Worm (Caenorhabditis elegans): ENCODE measurements around the gene T25E4.1.

T25E4.1 gene

ce11 chrII:5555522-5555921 is 22.6 kb upstream of the T25E4.1 start:
- no peak for TF ChIP-seq unc-62 (GFP tag; optimal IDR thresholded peaks at IDR 0.05)

- TF ChIP-seq unc-62 (GFP tag; optimal IDR thresholded peaks at IDR 0.05): no peak
These were observed 21.7 kb upstream of the T25E4.1 start, which contains the start of gene ins-11 for ce11 chrII:5556431-5556830. TSS of gene ins-11 (plus strand) at chrII:5556731.

ce11 chrII:5557134-5557533 is 21.0 kb upstream of the T25E4.1 start:
- TF ChIP-seq unc-62 (GFP tag; optimal IDR thresholded peaks at IDR 0.05): no peak

DNA sequence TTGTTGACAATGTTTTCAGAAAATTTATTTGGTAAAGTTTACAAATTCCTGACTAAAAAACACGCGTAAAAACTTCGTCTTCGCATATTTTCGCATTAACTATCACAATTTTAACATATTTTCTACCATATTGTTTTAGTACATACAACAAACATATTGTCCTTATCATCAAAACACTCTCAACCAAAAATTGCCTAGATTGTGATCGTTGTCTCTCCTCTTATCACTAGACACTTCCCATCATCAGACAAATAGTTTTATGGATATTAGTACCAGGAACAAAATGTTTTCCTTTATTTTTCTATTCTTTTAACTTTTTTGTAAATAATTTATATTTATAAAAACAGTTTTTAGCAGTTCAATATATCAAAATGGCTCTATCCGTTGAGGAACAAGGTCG is 16.7 kb upstream of the T25E4.1 start, which contains the start of gene C17C3.3:
TSS of gene C17C3.3 (plus strand) at position 346 of the 400 bp plus-strand sequence.
- TF ChIP-seq unc-62 (GFP tag; optimal IDR thresholded peaks at IDR 0.05): no peak

DNA sequence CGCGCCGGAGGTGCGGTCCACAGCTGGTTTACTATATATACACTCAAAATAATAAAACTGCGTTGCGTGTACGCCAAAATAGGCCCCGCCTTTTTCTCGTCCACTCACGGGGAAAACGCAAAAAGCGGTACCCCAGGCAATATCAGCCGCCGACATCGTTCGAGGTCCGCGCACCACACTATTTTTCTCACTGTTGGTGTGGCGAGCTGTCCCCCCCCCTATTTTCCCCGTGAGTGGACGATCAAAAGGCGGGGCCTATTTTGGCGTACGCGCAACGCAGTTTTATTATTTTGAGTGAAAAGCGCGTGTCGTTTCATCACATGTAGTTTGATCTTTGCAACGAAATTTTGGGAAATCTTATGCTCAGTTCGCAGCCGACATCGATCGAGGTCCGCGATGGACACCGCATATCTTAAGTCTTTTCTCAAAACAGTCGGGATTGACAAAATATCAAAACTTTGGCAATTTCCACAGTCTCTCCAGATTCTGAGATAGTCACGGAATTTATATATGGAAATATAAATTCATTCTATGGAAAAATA is 13.0 kb upstream of the T25E4.1 start:
- TF ChIP-seq unc-62 (GFP tag; optimal IDR thresholded peaks at IDR 0.05): no peak

DNA sequence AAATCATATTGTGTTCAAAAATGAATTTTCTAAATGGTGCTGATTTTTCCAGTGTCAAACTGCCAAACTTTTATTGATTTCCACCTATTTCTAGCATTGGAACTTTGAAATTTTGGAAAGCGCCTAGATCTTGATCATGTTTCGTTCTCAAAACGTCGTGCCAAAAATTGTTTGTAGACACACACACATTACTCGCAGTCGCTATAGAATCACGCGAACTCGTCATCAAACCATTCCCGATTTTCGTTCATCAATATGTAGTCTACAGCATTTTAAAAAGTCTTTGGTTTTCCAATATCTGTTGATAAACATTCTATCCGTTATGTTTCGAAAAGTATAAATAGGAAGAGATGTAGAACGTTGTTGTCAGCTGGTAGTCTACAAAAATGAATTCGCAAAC is 7.9 kb upstream of the T25E4.1 start, which contains the start of the genes C17C3.1 and C17C3.15:
TSS of gene C17C3.1 (plus strand) at position 301 of the 400 bp plus-strand sequence.
TSS of gene C17C3.15 (plus strand) at position 383 of the 400 bp plus-strand sequence.
- TF ChIP-seq unc-62 (GFP tag; optimal IDR thresholded peaks at IDR 0.05): no peak

DNA sequence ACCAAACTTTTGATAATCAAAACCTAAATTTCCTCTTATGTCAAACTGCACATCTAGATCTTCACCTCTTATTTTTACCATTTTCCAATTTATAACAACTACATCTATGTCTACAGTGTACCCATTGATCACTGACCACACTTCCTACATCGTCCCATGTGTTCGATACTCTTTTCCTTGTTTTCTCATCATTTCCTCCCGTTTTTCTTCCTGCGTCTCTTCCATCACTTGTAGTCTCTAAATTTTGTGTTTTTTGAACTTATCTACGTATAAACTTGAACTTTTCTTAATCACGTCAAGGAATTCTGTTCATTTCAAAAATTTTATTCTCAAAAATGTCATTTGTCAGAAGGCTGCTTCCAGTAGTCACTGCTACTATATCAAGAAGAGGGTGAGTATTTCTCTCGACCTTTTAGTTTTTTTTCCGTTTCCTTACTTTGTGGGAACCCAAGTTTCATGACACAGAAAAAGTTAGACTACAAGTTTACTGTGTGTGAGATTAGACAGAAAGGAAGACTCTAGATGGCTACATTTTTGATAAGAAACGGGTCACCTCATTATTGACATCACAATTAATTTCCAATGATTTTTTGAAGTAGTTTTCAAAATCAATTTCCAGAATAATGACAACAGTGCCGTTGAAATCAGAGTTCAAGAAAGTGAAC is 5.9 kb upstream of the T25E4.1 start:
- no peak for TF ChIP-seq unc-62 (GFP tag; optimal IDR thresholded peaks at IDR 0.05)

DNA sequence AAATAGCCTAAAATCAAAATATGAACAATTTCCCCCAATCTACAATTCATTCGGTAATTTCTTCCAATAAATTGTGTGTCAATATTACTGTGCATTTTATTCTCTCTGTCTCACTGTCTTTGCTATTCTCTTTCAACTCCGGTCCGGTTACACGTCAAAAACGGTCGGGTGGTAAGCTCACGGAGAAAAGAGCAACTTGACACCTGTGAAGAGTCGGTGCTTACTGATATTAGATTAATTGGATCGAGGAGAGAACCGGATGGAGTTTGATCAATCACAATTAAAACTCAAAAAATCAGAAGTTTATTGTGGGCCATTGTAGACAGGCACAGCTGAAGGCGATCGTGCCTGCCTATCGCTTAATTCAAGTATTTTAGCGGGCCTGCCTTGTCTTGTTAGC is 3.2 kb upstream of the T25E4.1 start:
- no peak for TF ChIP-seq unc-62 (GFP tag; optimal IDR thresholded peaks at IDR 0.05)

DNA sequence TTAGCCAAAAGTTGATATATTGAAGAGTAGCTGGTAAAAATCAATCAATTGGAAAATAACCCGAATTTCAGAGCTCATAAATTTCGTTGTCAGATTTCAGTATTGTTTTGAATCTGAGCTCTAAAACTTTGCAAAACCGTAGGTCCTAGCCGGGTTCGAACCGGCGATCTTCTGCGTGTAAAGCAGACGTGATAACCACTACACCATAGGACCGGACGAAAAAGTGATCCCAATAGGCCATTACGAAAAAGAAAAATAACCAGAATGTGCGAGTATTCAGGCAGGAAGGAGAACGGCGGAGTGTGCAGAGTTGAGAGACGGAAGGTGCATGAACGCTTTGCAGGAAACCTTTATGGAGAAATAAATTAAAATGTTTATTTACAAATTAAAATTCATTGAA is 1.1 kb upstream of the T25E4.1 start:
- TF ChIP-seq unc-62 (GFP tag; optimal IDR thresholded peaks at IDR 0.05): no peak

DNA sequence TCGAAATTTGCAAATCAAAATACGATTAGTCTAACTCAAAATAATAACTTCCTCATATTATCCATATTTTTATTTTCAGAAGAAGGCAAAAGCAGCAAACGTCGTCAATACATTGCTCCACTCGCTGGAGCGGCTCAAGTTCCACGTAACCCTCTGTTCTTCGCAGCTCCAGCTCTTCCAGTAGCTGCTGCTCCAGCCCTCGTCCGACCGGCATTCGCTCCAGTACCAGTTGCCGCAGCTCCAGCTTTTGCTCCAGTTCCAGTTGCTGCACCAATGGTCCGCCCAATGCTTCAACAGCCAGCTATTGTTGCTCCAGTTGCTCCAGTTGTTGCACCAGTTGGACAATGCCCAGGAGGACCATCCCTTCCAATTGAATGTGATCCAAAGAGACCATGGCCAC is 579 bp downstream of the T25E4.1 start:
- no peak for TF ChIP-seq unc-62 (GFP tag; optimal IDR thresholded peaks at IDR 0.05)

DNA sequence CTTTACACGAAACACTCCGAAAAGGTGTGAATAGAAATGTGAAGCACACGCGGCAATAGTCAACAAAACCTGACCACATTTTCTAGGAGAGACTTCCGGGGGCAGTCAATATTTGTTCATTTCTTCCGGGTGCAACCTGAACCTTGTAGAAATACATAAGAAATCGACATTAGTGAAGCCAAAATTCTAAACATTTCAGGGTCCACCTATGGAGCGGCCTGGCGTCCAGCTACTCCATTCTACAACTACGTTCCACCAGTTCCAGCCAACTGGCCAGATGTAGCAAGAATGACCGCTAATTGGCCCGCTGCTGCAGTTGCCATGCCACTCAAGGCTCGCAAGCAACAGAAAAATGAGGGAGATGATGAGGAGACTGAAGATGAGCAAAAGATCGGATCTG is 1.1 kb downstream of the T25E4.1 start:
- TF ChIP-seq unc-62 (GFP tag; optimal IDR thresholded peaks at IDR 0.05): no peak

DNA sequence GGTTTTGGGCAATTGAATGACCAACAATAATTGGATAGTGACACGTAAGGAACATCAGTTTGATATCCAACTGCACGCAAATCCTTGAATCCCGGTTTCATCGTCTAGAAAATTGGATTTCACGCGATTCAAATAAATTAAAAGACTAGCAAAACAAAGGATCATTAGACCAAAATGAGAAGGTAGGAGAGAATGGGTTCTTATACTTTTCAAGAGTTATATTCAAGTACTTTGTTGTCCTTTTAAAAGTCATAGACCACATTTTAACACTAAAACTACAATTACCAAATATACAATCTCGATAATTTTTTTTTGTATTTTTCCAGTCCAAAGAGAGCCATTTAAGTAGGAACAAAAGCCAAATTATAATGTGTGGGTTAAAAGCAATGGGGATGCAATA is 4.2 kb downstream of the T25E4.1 start, which contains the start of gene T25E4.2:
TSS of gene T25E4.2 (minus strand) at position 101 of the 400 bp plus-strand sequence.
- TF ChIP-seq unc-62 (GFP tag; optimal IDR thresholded peaks at IDR 0.05): no peak

DNA sequence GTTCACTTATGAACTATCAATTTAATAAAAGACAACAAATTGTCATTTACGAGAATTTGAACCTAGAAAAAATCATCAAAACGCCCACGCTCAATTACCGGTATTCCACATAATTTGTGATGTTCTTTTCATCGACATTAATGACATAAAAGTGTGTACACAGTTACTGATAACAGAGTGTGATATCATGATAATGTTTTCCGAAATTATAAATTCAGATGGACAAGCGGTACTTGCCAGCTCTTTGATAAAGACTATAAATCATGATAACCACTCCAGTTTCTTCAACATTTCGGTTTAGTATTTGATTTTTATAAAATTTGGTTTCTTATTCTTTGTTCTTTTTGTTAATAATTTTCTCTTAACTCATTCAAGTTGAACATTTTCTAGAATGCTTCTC is 7.7 kb downstream of the T25E4.1 start, which contains the start of gene lys-8:
TSS of gene lys-8 (plus strand) at position 391 of the 400 bp plus-strand sequence.
- no peak for TF ChIP-seq unc-62 (GFP tag; optimal IDR thresholded peaks at IDR 0.05)

DNA sequence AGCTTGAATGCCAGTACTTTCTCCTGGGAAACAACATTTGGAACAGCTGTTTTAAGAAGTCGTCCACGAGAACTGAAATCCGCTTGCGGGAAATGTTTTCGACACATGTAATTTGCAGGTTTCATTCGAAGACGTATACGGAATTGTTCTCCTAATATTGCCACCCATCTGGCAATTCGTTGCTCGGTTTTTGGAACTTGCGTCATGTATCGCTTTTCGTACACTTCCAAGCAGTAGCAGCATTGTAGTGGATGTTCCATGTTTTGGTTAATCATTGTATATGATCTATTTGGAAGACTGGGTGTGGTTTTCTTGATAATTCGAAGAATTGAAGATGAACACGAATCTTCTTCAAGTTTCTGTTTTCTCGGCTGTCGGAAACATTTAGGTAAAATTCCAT is 9.7 kb downstream of the T25E4.1 start:
- no peak for TF ChIP-seq unc-62 (GFP tag; optimal IDR thresholded peaks at IDR 0.05)

DNA sequence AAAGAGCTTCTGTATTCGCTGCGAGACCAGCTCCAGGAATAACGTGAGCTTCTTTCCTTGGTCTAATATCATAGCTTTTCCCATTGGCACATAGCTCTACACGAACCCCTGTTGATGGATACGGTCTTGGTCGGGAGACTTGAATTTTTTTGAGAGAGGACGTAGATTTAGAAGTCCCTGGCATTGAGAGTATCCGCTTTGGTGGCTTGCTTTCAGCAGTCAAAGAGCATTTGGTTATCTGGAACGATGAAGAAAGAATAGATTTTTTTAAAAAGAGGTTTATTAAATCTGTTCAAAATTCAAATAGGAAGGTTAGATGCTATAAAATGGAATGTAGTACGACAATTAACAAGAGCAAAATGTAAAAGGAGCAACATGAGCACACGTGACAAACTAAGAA is 11.6 kb downstream of the T25E4.1 start, which contains the start of gene C17G10.13:
TSS of gene C17G10.13 (minus strand) at position 101 of the 400 bp plus-strand sequence.
- no peak for TF ChIP-seq unc-62 (GFP tag; optimal IDR thresholded peaks at IDR 0.05)

DNA sequence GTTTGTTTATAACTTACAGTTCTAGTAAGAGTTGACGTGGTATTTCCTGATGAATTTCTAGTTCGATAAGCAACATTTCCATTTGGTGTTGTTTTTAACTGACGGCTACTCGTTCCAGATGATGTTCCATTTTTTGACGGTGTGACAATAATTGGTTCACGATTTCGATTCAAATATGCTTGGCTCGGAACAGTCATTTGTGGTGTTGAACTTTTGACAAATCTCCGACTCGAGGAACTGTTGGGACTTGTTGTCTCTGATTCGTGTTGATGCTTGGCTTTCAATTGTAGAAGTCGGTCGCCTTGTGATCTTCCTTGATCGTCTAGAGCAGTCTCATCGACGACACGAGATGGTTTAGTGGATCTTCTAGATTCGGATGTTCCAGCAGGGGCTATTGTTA is 13.4 kb downstream of the T25E4.1 start:
- TF ChIP-seq unc-62 (GFP tag; optimal IDR thresholded peaks at IDR 0.05): no peak

- no peak for TF ChIP-seq unc-62 (GFP tag; optimal IDR thresholded peaks at IDR 0.05)
These were observed 14.7 kb downstream of the T25E4.1 start for ce11 chrII:5592857-5593256.

Measured in whole organism, dauer.